Fruit fly (Drosophila melanogaster): Measurements from ENCODE around the gene CG5854.

CG5854 gene

DNA sequence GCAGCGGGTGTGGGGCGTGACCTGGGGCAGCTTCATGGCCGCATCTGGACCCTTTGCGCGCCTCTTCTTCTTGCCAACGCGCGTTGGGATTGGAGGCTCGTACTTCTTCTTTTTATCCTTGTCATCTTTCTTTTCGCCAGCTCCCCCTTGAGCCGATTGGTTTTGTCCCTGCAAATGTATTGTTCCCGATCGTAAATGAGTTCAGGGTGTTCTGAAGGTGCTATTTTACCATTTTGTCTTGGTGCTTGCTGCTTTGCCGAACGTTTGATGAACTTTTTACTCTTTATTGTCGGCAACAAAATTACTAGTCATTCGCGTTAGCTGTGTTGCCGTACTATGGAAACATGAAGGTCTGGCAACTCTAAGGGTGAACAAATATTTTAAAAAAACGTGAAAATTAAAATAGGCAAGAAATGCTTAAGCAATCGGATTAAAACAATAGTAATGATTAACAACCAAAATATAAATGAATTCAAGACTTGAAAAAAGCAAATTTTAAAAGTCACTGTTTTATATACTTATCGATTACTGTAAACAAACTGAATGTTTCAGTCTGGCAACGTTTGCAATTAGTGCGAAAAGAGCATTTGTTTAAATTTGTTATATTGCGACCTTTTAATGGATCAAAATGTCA, 2.5 kb upstream of the CG5854 start, which contains the start of the genes Rpt2 and CG13599 (continued):
- TF ChIP-seq CG14014 (GFP tag; IDR thresholded peaks at IDR 0.05) (no peak), MESR4 (GFP tag; optimal IDR thresholded peaks at IDR 0.05) (peak; percentile 81), CG1233 (GFP tag; optimal IDR thresholded peaks at IDR 0.05) (no peak), chinmo (GFP tag; IDR thresholded peaks at IDR 0.05; ENCODE audit: partially characterized antibody) (0 out of 4 replicates have a peak, but pooled peaks have one; percentile 14), tgo (GFP tag; IDR thresholded peaks at IDR 0.05) (no peak), pros (GFP tag; optimal IDR thresholded peaks at IDR 0.05) (no peak), CG30403 (GFP tag; optimal IDR thresholded peaks at IDR 0.05) (peak; percentile 50), her (GFP tag; optimal IDR thresholded peaks at IDR 0.05) (no peak), D (optimal IDR thresholded peaks at IDR 0.05) (no peak), D (GFP tag; optimal IDR thresholded peaks at IDR 0.05) (no peak), emc (GFP tag; optimal IDR thresholded peaks at IDR 0.05) (no peak), CG10979 (tag; optimal IDR thresholded peaks at IDR 0.05) (peak; percentile 32), CG2116 (GFP tag; optimal IDR thresholded peaks at IDR 0.05) (peak; percentile 76), CG17829 (tag; optimal IDR thresholded peaks at IDR 0.05) (peak; percentile 28), otp (GFP tag; IDR thresholded peaks at IDR 0.05) (no peak), CG2889 (GFP tag; IDR thresholded peaks at IDR 0.05) (no peak), CG2202 (tag; optimal IDR thresholded peaks at IDR 0.05) (no peak), Bteb2 (GFP tag; optimal IDR thresholded peaks at IDR 0.05) (peak; percentile 10), knrl (GFP tag; IDR thresholded peaks at IDR 0.05; ENCODE audit: partially characterized antibody) (peak; percentile 52; the same call in 1 of the 3 replicates), CG11085 (GFP tag; IDR thresholded peaks at IDR 0.05) (no peak), CG17186 (GFP tag; optimal IDR thresholded peaks at IDR 0.05) (peak; percentile 69), CG2712 (tag; optimal IDR thresholded peaks at IDR 0.05) (peak; percentile 46), ERR (GFP tag; optimal IDR thresholded peaks at IDR 0.05) (no peak), BtbVII (GFP tag; optimal IDR thresholded peaks at IDR 0.05) (no peak), D19A (tag; optimal IDR thresholded peaks at IDR 0.05) (peak; percentile 20), Gug (GFP tag; IDR thresholded peaks at IDR 0.05) (no peak), sqz (GFP tag; optimal IDR thresholded peaks at IDR 0.05) (no peak), crc (GFP tag; optimal IDR thresholded peaks at IDR 0.05) (no peak), CG7963 (GFP tag; IDR thresholded peaks at IDR 0.05; ENCODE audit: partially characterized antibody) (no peak), slp2 (GFP tag; optimal IDR thresholded peaks at IDR 0.05) (no peak), CG1792 (GFP tag; optimal IDR thresholded peaks at IDR 0.05) (no peak), CG6813 (GFP tag; optimal IDR thresholded peaks at IDR 0.05) (no peak), Oli (tag; optimal IDR thresholded peaks at IDR 0.05) (no peak), Trl (optimal IDR thresholded peaks at IDR 0.05) (no peak), Trl (GFP tag; optimal IDR thresholded peaks at IDR 0.05) (no peak), Sry-δ (GFP tag; optimal IDR thresholded peaks at IDR 0.05) (peak; percentile 75), mam (GFP tag; optimal IDR thresholded peaks at IDR 0.05) (peak; percentile 27), stwl (tag; optimal IDR thresholded peaks at IDR 0.05) (peak; percentile 72), Fer3 (tag; optimal IDR thresholded peaks at IDR 0.05) (no peak), salm (tag; optimal IDR thresholded peaks at IDR 0.05) (no peak), CG9215 (GFP tag; IDR thresholded peaks at IDR 0.05) (no peak), Doc3 (GFP tag; IDR thresholded peaks at IDR 0.05; ENCODE audit: partially characterized antibody) (peak; percentile 40; the same call in 1 of the 3 replicates), gfzf (GFP tag; optimal IDR thresholded peaks at IDR 0.05) (peak; percentile 52), HLH4C (GFP tag; IDR thresholded peaks at IDR 0.05; ENCODE audit: partially characterized antibody) (peak; percentile 45; the same call in 1 of the 3 replicates), btn (GFP tag; optimal IDR thresholded peaks at IDR 0.05) (no peak), sna (GFP tag; IDR thresholded peaks at IDR 0.05; ENCODE audit: partially characterized antibody) (no peak), Nf-YC (tag; optimal IDR thresholded peaks at IDR 0.05) (peak; percentile 24), CG11093 (GFP tag; IDR thresholded peaks at IDR 0.05) (no peak), MBD-R2 (GFP tag; IDR thresholded peaks at IDR 0.05) (peak; percentile 74), org-1 (GFP tag; optimal IDR thresholded peaks at IDR 0.05) (no peak), CG3995 (GFP tag; optimal IDR thresholded peaks at IDR 0.05) (peak; percentile 99)
